Worm (Caenorhabditis elegans) whole organism, midembryonic: Measurements from ENCODE around the gene ugt-23.

ENCODE experiments used
- T22C8.4 ChIP-seq: fragments of 200-800 bp; sonication (Bioruptor generic); IDR thresholded peaks from 2 replicates; pipeline ENCODE4 v1.3.6; 2022; ENCODE audit warnings: missing genetic modification characterization, missing compliant biosample characterization
- cog-1 ChIP-seq: sonication (generic microtip); optimal IDR thresholded peaks from 2 replicates; lab custom pipeline; 2016; ENCODE audit warnings: missing genetic modification characterization, missing compliant biosample characterization
- flt-1 ChIP-seq: fragments of 200-800 bp; sonication (Bioruptor generic); IDR thresholded peaks from 2 replicates; pipeline ENCODE4 v1.3.6; 2022; ENCODE audit warnings: missing genetic modification characterization, missing compliant biosample characterization
- klf-2 ChIP-seq: fragments of 200-800 bp; sonication (Bioruptor generic); conservative IDR thresholded peaks from 2 replicates; pipeline ENCODE4 v1.3.6; 2022; ENCODE audit warnings: missing genetic modification reagents, missing genetic modification characterization, missing compliant biosample characterization
- med-1 ChIP-seq: sonication (generic microtip); optimal IDR thresholded peaks from 2 replicates; lab custom pipeline; 2017; ENCODE audit warnings: missing genetic modification characterization, mild to moderate bottlenecking, missing compliant biosample characterization, antibody characterized with exemption, missing genetic modification reagents; ENCODE audit not compliant: insufficient read depth
- ref-1 ChIP-seq: fragments of 200-800 bp; sonication (Bioruptor generic); conservative IDR thresholded peaks from 2 replicates; pipeline ENCODE4 v1.3.6; 2022; ENCODE audit warnings: missing genetic modification reagents, missing genetic modification characterization, missing compliant biosample characterization
- tab-1 ChIP-seq: fragments of 200-800 bp; sonication (Bioruptor generic); IDR thresholded peaks from 2 replicates; pipeline ENCODE4 v1.3.6; 2022; ENCODE audit warnings: missing genetic modification characterization, missing compliant biosample characterization

DNA sequence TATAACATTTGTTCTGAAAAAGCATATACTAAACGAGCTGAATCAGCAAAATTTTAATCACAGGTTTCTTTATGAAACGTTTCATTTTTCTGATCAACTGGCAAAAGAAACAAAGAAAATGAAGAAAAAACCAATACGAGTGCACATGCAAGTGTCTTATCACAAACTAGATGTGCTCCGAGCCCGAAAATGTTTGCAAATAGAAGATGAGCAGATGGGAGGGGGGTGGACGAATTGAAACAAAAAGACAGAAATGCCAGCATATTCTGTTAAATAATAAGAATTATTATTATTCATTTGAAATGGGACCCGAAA, 9.0 kb upstream of the ugt-23 start:
- TF ChIP-seq ref-1 (GFP tag; lab: Robert Waterston, UW) (no peak), T22C8.4 (GFP tag; lab: Robert Waterston, UW) (no peak), cog-1 (tag; lab: Kevin White, UChicago) (no peak), klf-2 (no peak), tab-1 (GFP tag; lab: Robert Waterston, UW) (no peak), flt-1 (GFP tag; lab: Robert Waterston, UW) (no peak), med-1 (no peak)
